Worm (Caenorhabditis elegans): ENCODE measurements around the gene srt-47.

- TF ChIP-seq flt-1 (GFP tag; IDR thresholded peaks at IDR 0.05) (no peak), T22C8.4 (GFP tag; IDR thresholded peaks at IDR 0.05) (no peak), ztf-29 (GFP tag; IDR thresholded peaks at IDR 0.05) (no peak), tab-1 (GFP tag; IDR thresholded peaks at IDR 0.05) (no peak), med-1 (GFP tag; optimal IDR thresholded peaks at IDR 0.05; ENCODE audit: insufficient read depth) (no peak), ztf-23 (GFP tag; IDR thresholded peaks at IDR 0.05) (no peak), ref-1 (GFP tag; conservative IDR thresholded peaks at IDR 0.05) (no peak), klf-2 (GFP tag; conservative IDR thresholded peaks at IDR 0.05) (no peak)
Measured at ce11 chrIV:15016984-15017383, 36.2 kb downstream of the srt-47 start.
